Worm (Caenorhabditis elegans): ENCODE data around the gene glo-3.

- TF ChIP-seq nhr-41 (GFP tag; IDR thresholded peaks at IDR 0.05) (no peak), pqm-1 (tag; optimal IDR thresholded peaks at IDR 0.05) (no peak)
These were observed 44.7 kb upstream of the glo-3 start, which contains the start of gene C33D3.4 for ce11 chrX:10488763-10489162.

All from whole organism, L4 larva.